Fruit fly (Drosophila melanogaster) whole organism, wandering third instar larva: ENCODE measurements around the gene Sry-beta.

Experiments used
- Abd-B ChIP-seq: fragments of >200 bp; optimal IDR thresholded peaks from 2 replicates; lab custom pipeline; 2017; ENCODE audit warnings: missing biosample characterization, missing genetic modification characterization
- CG32264 ChIP-seq: fragments of 200-800 bp; sonication (Bioruptor generic); optimal IDR thresholded peaks from 2 replicates; lab custom pipeline; 2016; ENCODE audit warnings: missing biosample characterization, missing genetic modification characterization
- CG9705 ChIP-seq: fragments of 200-800 bp; sonication (Bioruptor generic); optimal IDR thresholded peaks from 2 replicates; lab custom pipeline; 2018; ENCODE audit warnings: missing biosample characterization, mild to moderate bottlenecking, missing genetic modification characterization
- CrebA ChIP-seq: fragments of 200-800 bp; sonication (Bioruptor generic); optimal IDR thresholded peaks from 2 replicates; lab custom pipeline; 2016; ENCODE audit warnings: missing biosample characterization, mild to moderate bottlenecking, missing genetic modification characterization, borderline replicate concordance
- Dfd ChIP-seq: fragments of >200 bp; optimal IDR thresholded peaks from 2 replicates; lab custom pipeline; 2017; ENCODE audit warnings: missing biosample characterization, missing genetic modification characterization
- Dif ChIP-seq: fragments of 200-275, 200-300 bp; sonication (Bioruptor generic); optimal IDR thresholded peaks from 2 replicates; lab custom pipeline; 2018; ENCODE audit warnings: missing biosample characterization, missing genetic modification characterization; ENCODE audit not compliant: partially characterized antibody
- GATAd ChIP-seq: sonication (Bioruptor generic); optimal IDR thresholded peaks from 2 replicates; lab custom pipeline; 2016; ENCODE audit warnings: missing biosample characterization, missing genetic modification characterization
- HLH106 ChIP-seq: fragments of 200-800 bp; optimal IDR thresholded peaks from 3 replicates; lab custom pipeline; 2019; ENCODE audit warnings: missing biosample characterization, mild to moderate bottlenecking, missing genetic modification characterization, moderate library complexity
- Hnf4 ChIP-seq: fragments of 200-800 bp; sonication (Bioruptor generic); optimal IDR thresholded peaks from 2 replicates; lab custom pipeline; 2016; ENCODE audit warnings: missing biosample characterization, mild to moderate bottlenecking, missing genetic modification characterization
- Hr83 ChIP-seq: fragments of 200-300 bp; sonication (Bioruptor generic); optimal IDR thresholded peaks from 2 replicates; lab custom pipeline; 2016; ENCODE audit warnings: missing biosample characterization, mild to moderate bottlenecking, missing genetic modification characterization, moderate library complexity; ENCODE audit not compliant: poor library complexity, severe bottlenecking
- Jra ChIP-seq: sonication (Bioruptor generic); optimal IDR thresholded peaks from 2 replicates; lab custom pipeline; 2016; ENCODE audit warnings: missing biosample characterization, missing genetic modification characterization
- Mio ChIP-seq: sonication (Bioruptor generic); optimal IDR thresholded peaks from 2 replicates; lab custom pipeline; 2016; ENCODE audit warnings: missing biosample characterization, missing genetic modification characterization
- Myc ChIP-seq: fragments of >200 bp; optimal IDR thresholded peaks from 2 replicates; lab custom pipeline; 2017
- N ChIP-seq: fragments of >200 bp; optimal IDR thresholded peaks from 2 replicates; lab custom pipeline; 2018; ENCODE audit warnings: missing biosample characterization, missing external identifiers, missing genetic modification characterization
- OdsH ChIP-seq: fragments of 200-800 bp; sonication (Bioruptor generic); optimal IDR thresholded peaks from 2 replicates; lab custom pipeline; 2016; ENCODE audit warnings: missing biosample characterization, mild to moderate bottlenecking, missing genetic modification characterization
- Rel ChIP-seq, 2 experiments: fragments of 200-800 bp; sonication (Bioruptor generic) in 1 of 2; optimal IDR thresholded peaks; 2 replicates in 1 of 2; 3 replicates in 1 of 2; lab custom pipeline; 2016 to 2019; ENCODE audit warnings: mild to moderate bottlenecking in 2 of 2, missing biosample characterization in 2 of 2, missing genetic modification characterization in 2 of 2, moderate library complexity in 1 of 2
- Sp1 ChIP-seq: fragments of 200-800 bp; sonication (Bioruptor generic); optimal IDR thresholded peaks from 3 replicates; lab custom pipeline; 2019; ENCODE audit warnings: missing biosample characterization, mild to moderate bottlenecking, missing genetic modification characterization, moderate library complexity
- Vsx2 ChIP-seq: fragments of 200-300, 225-300 bp; sonication (Bioruptor generic); optimal IDR thresholded peaks from 2 replicates; lab custom pipeline; 2018; ENCODE audit warnings: missing biosample characterization, missing genetic modification characterization; ENCODE audit not compliant: partially characterized antibody
- br ChIP-seq: fragments of 200-800 bp; sonication (Bioruptor generic); optimal IDR thresholded peaks from 2 replicates; lab custom pipeline; 2016; ENCODE audit warnings: missing biosample characterization, missing genetic modification characterization
- brk ChIP-seq: fragments of 200-800 bp; sonication (Bioruptor generic); optimal IDR thresholded peaks from 2 replicates; lab custom pipeline; 2016; ENCODE audit warnings: missing biosample characterization, mild to moderate bottlenecking, missing genetic modification characterization
- dl ChIP-seq, 2 experiments: fragments of 175-275, 200-275 bp in 1 of 2; fragments of 200-275 bp in 1 of 2; sonication (Bioruptor generic); optimal IDR thresholded peaks; lab custom pipeline; 2018; ENCODE audit warnings: mild to moderate bottlenecking in 2 of 2, missing biosample characterization in 2 of 2, missing genetic modification characterization in 2 of 2, moderate library complexity in 2 of 2; ENCODE audit not compliant: partially characterized antibody in 2 of 2, insufficient read depth in 1 of 2
- dmrt93B ChIP-seq: fragments of 200-800 bp; sonication (Bioruptor generic); optimal IDR thresholded peaks from 2 replicates; lab custom pipeline; 2018; ENCODE audit warnings: missing biosample characterization, mild to moderate bottlenecking, missing genetic modification characterization
- dsf ChIP-seq: sonication (Bioruptor generic); optimal IDR thresholded peaks from 2 replicates; lab custom pipeline; 2016; ENCODE audit warnings: missing biosample characterization, missing genetic modification characterization, borderline replicate concordance
- ey ChIP-seq: fragments of 200-800 bp; sonication (Bioruptor generic); optimal IDR thresholded peaks from 2 replicates; lab custom pipeline; 2016; ENCODE audit warnings: missing biosample characterization, missing genetic modification characterization
- foxo ChIP-seq, 2 experiments: fragments of 200-800 bp; sonication (Bioruptor generic); optimal IDR thresholded peaks; 2 replicates in 1 of 2; 3 replicates in 1 of 2; lab custom pipeline; 2016 to 2017; ENCODE audit warnings: missing biosample characterization in 2 of 2, missing genetic modification characterization in 2 of 2
- fru ChIP-seq: fragments of 200-800 bp; sonication (Bioruptor generic); optimal IDR thresholded peaks from 3 replicates; lab custom pipeline; 2016; ENCODE audit warnings: missing biosample characterization, mild to moderate bottlenecking, missing genetic modification characterization
- h ChIP-seq: fragments of 200-800 bp; sonication (Bioruptor generic); optimal IDR thresholded peaks from 3 replicates; lab custom pipeline; 2016; ENCODE audit warnings: missing biosample characterization, mild to moderate bottlenecking, missing genetic modification characterization
- jim ChIP-seq: fragments of 175-275, 200-325 bp; sonication (Bioruptor generic); optimal IDR thresholded peaks from 2 replicates; lab custom pipeline; 2016; ENCODE audit warnings: missing biosample characterization, mild to moderate bottlenecking, missing genetic modification characterization
- lola ChIP-seq: fragments of >200 bp; optimal IDR thresholded peaks from 2 replicates; lab custom pipeline; 2017; ENCODE audit warnings: missing biosample characterization, missing genetic modification characterization
- pan ChIP-seq: fragments of >200 bp; optimal IDR thresholded peaks from 2 replicates; lab custom pipeline; 2017
- psq ChIP-seq: fragments of 200-800 bp; sonication (Bioruptor generic); optimal IDR thresholded peaks from 3 replicates; lab custom pipeline; 2017; ENCODE audit warnings: missing biosample characterization, mild to moderate bottlenecking, missing genetic modification characterization, moderate library complexity
- rgr ChIP-seq: fragments of 200-800 bp; sonication (Bioruptor generic); optimal IDR thresholded peaks from 3 replicates; lab custom pipeline; 2016; ENCODE audit warnings: missing biosample characterization, mild to moderate bottlenecking, missing genetic modification characterization
- sage ChIP-seq: fragments of 200-800 bp; sonication (Bioruptor generic); optimal IDR thresholded peaks from 2 replicates; lab custom pipeline; 2016; ENCODE audit warnings: missing biosample characterization, mild to moderate bottlenecking, missing genetic modification characterization
- sv ChIP-seq: fragments of 200-800 bp; sonication (Bioruptor generic); optimal IDR thresholded peaks from 3 replicates; lab custom pipeline; 2016; ENCODE audit warnings: missing biosample characterization, missing genetic modification characterization
- tai ChIP-seq: sonication (Bioruptor generic); optimal IDR thresholded peaks from 2 replicates; lab custom pipeline; 2016; ENCODE audit warnings: missing biosample characterization, missing genetic modification characterization
- usp ChIP-seq: fragments of >200 bp; optimal IDR thresholded peaks from 2 replicates; lab custom pipeline; 2017; ENCODE audit warnings: missing biosample characterization, missing genetic modification characterization
- woc ChIP-seq: sonication (Bioruptor generic); optimal IDR thresholded peaks from 2 replicates; lab custom pipeline; 2016; ENCODE audit warnings: missing biosample characterization, mild to moderate bottlenecking, missing genetic modification characterization

Gene Sry-beta

DNA sequence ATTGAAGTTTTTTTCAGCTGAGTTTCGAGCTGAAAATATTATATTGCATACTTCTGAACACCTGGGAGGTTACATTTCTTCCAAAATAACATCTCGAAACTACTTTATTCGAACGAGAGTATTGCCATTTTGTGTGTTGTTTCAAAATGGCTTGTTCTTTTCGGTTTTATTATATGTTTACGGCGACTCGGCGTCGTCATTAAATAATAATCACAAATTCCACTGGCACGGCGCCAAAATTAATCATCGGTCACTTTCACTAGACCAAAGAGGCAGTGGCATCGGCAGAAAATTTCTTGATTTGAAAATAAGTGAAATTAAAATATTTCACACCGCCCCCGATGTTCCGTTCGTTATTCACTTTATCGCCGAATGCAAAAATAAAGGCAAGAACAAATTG lies 10.9 kb downstream of the Sry-beta start:
- TF ChIP-seq br (GFP tag; lab: Kevin White, UChicago) (no peak), foxo (GFP tag; optimal IDR thresholded peaks at IDR 0.05; lab: Kevin White, UChicago) (no peak), Mio (no peak), jim (no peak), h (no peak), CG9705 (GFP tag; lab: Kevin White, UChicago) (no peak), rgr (no peak), Vsx2 (no peak), Hnf4 (GFP tag; lab: Kevin White, UChicago) (no peak), dl (GFP tag; optimal IDR thresholded peaks at IDR 0.05; lab: Kevin White, UChicago; ENCODE audit: insufficient read depth in 1 of 2, partially characterized antibody in 2 of 2) (no peak), lola (GFP tag; lab: Kevin White, UChicago) (no peak), dsf (no peak), HLH106 (tag; lab: Kevin White, UChicago) (no peak), fru (GFP tag; lab: Kevin White, UChicago) (no peak), brk (GFP tag; lab: Kevin White, UChicago) (no peak), Sp1 (GFP tag; lab: Kevin White, UChicago) (no peak), Abd-B (GFP tag; lab: Kevin White, UChicago) (no peak)

DNA sequence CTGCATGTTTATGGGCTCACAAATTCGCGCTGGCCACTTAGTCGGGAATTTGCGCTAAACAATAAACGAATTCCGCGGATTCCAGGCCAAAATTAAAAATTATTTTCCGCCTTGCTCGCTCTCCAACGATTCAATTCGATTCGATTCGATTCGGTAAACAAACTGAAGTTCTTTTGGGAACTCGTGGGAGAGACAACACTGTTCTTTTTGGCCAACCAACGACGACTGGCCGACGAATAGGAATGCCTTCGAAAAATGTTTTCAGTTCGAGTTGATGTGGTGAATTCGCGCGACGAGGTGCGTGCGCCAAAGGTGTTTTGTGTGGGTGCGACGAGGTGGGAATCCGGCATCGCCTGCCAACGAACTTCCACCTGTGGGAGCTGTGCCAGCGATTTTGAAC lies 12.4 kb downstream of the Sry-beta start, which contains the start of gene CG15528:
Gene CG15528 (minus strand): TSS at position 180 of the 400 bp plus-strand sequence.
- TF ChIP-seq Hnf4 (GFP tag; lab: Kevin White, UChicago) (no peak), woc (GFP tag; lab: Kevin White, UChicago) (no peak), sage (GFP tag; lab: Kevin White, UChicago) (no peak), CG9705 (GFP tag; lab: Kevin White, UChicago) (no peak), Myc (no peak), lola (GFP tag; lab: Kevin White, UChicago) (no peak)

DNA sequence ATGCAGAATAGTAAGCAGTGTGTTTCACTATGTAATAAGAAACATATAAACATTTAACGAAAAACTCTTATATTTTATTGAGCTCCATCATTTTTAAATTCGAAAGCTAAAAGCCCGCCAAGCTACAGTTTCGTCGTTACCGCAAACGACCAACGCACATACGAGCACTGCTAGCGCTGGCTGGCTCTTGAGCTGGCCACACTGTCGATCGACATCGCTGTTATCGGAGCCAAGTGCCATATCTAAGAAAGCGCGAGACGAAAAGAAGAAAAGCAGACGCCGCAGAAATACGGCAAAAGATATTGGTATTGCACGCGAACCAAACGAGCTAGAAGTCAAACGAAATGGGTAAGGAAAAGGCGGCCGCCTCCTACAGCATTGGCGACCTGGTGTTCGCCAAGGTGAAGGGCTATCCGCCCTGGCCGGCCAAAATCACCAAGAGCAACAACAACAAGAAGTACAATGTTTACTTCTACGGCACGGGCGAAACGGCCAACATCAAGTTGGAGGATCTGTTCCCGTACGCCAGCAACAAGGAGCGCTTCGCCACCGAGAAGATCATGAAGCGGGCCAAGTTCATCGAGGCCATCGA lies 13.0 kb downstream of the Sry-beta start, which contains the start of gene Jasper:
Gene Jasper (plus strand): TSS at position 60 of the 592 bp plus-strand sequence.
- no peak for TF ChIP-seq dmrt93B (GFP tag; lab: Kevin White, UChicago)
- TF ChIP-seq Rel (GFP tag; optimal IDR thresholded peaks at IDR 0.05; lab: Kevin White, UChicago): no peak
- TF ChIP-seq Rel (tag; optimal IDR thresholded peaks at IDR 0.05; lab: Kevin White, UChicago): peak; percentile 26
- no peak for TF ChIP-seq CG32264 (GFP tag; lab: Kevin White, UChicago)
- peak; percentile 29 for TF ChIP-seq Sp1 (GFP tag; lab: Kevin White, UChicago)
- TF ChIP-seq h: no peak
- TF ChIP-seq rgr: no peak
- no peak for TF ChIP-seq pan
- TF ChIP-seq CG9705 (GFP tag; lab: Kevin White, UChicago): no peak
- TF ChIP-seq lola (GFP tag; lab: Kevin White, UChicago): no peak
- TF ChIP-seq fru (GFP tag; lab: Kevin White, UChicago): no peak
- no peak for TF ChIP-seq sage (GFP tag; lab: Kevin White, UChicago)
- peak; percentile 11 for TF ChIP-seq Dif
- peak; percentile 11 for TF ChIP-seq HLH106 (tag; lab: Kevin White, UChicago)
- peak; percentile 28 for TF ChIP-seq Myc
- no peak for TF ChIP-seq Hnf4 (GFP tag; lab: Kevin White, UChicago)

DNA sequence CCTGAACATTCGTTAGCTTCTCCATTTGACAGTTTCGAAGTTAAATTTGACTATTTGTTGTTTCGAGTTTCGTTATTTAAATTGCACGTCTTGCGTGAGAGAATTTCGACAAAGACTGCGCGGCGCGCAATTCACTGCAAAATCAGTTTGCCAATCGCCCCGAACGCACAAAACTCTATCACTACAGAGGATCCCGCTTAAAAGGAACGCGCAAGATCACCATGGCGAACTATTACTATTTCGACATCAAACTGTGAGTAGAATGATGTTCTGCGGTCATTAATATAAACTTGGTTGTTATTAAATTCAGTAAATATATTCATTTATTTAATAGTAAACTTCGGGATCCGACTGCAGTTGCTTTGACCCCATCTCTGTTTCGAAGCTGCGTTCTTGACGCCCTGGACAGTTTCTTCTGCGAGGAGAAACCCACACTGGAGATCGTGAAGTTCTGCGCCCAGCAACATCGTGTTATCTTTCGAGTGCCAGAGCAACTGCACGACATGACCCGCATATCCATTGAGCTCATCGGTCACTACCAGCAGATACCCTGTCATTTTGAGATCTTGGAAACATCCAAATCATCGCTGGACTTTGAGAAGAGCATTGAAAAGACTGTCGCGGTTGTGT lies 16.5 kb downstream of the Sry-beta start, which contains the start of the genes Rpp14b and spn-A:
Gene Rpp14b (plus strand): TSS at position 43 of the 630 bp plus-strand sequence.
Gene spn-A (minus strand): TSS at position 123 of the 630 bp plus-strand sequence.
- TF ChIP-seq Mio (no peak), N (GFP tag; lab: Kevin White, UChicago) (no peak), sv (GFP tag; lab: Kevin White, UChicago) (no peak), Dfd (GFP tag; lab: Kevin White, UChicago) (no peak), HLH106 (tag; lab: Kevin White, UChicago) (peak; percentile 39), h (peak; percentile 18), Hr83 (GFP tag; lab: Kevin White, UChicago) (peak; percentile 21), CrebA (GFP tag; lab: Kevin White, UChicago) (no peak), CG9705 (GFP tag; lab: Kevin White, UChicago) (no peak), dl (GFP tag; optimal IDR thresholded peaks at IDR 0.05; lab: Kevin White, UChicago; ENCODE audit: insufficient read depth in 1 of 2, partially characterized antibody in 2 of 2) (no peak), psq (GFP tag; lab: Kevin White, UChicago) (no peak), woc (GFP tag; lab: Kevin White, UChicago) (peak; percentile 47), Rel (GFP tag; optimal IDR thresholded peaks at IDR 0.05; lab: Kevin White, UChicago) (no peak), Rel (tag; optimal IDR thresholded peaks at IDR 0.05; lab: Kevin White, UChicago) (no peak), dsf (no peak), Myc (no peak), OdsH (GFP tag; lab: Kevin White, UChicago) (peak; percentile 4), sage (GFP tag; lab: Kevin White, UChicago) (no peak), tai (no peak), br (GFP tag; lab: Kevin White, UChicago) (peak; percentile 30), pan (no peak), GATAd (GFP tag; lab: Kevin White, UChicago) (no peak), fru (GFP tag; lab: Kevin White, UChicago) (no peak), lola (GFP tag; lab: Kevin White, UChicago) (no peak), rgr (peak; percentile 53), Vsx2 (no peak), Sp1 (GFP tag; lab: Kevin White, UChicago) (peak; percentile 13), Dif (no peak), usp (GFP tag; lab: Kevin White, UChicago) (no peak), Abd-B (GFP tag; lab: Kevin White, UChicago) (no peak), jim (no peak), Jra (no peak), ey (peak; percentile 19)
